Fruit fly (Drosophila melanogaster): Measurements from ENCODE around the gene CG33783.

Gene CG33783

dm6 chr3R:10054278-10054975 is 12.1 kb upstream of the CG33783 start:
- TF ChIP-seq woc (GFP tag; optimal IDR thresholded peaks at IDR 0.05) (no peak), dl (GFP tag; optimal IDR thresholded peaks at IDR 0.05; ENCODE audit: insufficient read depth in 1 of 2, partially characterized antibody in 2 of 2) (no peak), CG9705 (GFP tag; optimal IDR thresholded peaks at IDR 0.05) (no peak), CrebA (GFP tag; optimal IDR thresholded peaks at IDR 0.05; ENCODE audit: borderline replicate concordance) (no peak), Hr83 (GFP tag; optimal IDR thresholded peaks at IDR 0.05; ENCODE audit: poor library complexity, severe bottlenecking) (peak; percentile 6), Vsx2 (GFP tag; optimal IDR thresholded peaks at IDR 0.05; ENCODE audit: partially characterized antibody) (peak; percentile 77), pan (optimal IDR thresholded peaks at IDR 0.05) (no peak), Rel (GFP tag; optimal IDR thresholded peaks at IDR 0.05) (peak; percentile 55), Rel (tag; optimal IDR thresholded peaks at IDR 0.05) (peak; percentile 46), fru (GFP tag; optimal IDR thresholded peaks at IDR 0.05) (peak; percentile 19), dmrt93B (GFP tag; optimal IDR thresholded peaks at IDR 0.05) (no peak), GATAd (GFP tag; optimal IDR thresholded peaks at IDR 0.05) (no peak), tai (GFP tag; optimal IDR thresholded peaks at IDR 0.05) (no peak), Sp1 (GFP tag; optimal IDR thresholded peaks at IDR 0.05) (peak; percentile 60), jim (GFP tag; optimal IDR thresholded peaks at IDR 0.05) (no peak), Dif (GFP tag; optimal IDR thresholded peaks at IDR 0.05; ENCODE audit: partially characterized antibody) (no peak), N (GFP tag; optimal IDR thresholded peaks at IDR 0.05) (no peak), ey (GFP tag; optimal IDR thresholded peaks at IDR 0.05) (no peak), Hnf4 (GFP tag; optimal IDR thresholded peaks at IDR 0.05) (no peak), Hr78 (GFP tag; optimal IDR thresholded peaks at IDR 0.05) (no peak), Myc (optimal IDR thresholded peaks at IDR 0.05) (no peak), lola (GFP tag; optimal IDR thresholded peaks at IDR 0.05) (no peak), dsf (GFP tag; optimal IDR thresholded peaks at IDR 0.05; ENCODE audit: borderline replicate concordance) (no peak), rgr (GFP tag; optimal IDR thresholded peaks at IDR 0.05) (no peak), brk (GFP tag; optimal IDR thresholded peaks at IDR 0.05) (peak; percentile 39), CG32264 (GFP tag; optimal IDR thresholded peaks at IDR 0.05) (no peak), br (GFP tag; optimal IDR thresholded peaks at IDR 0.05) (peak; percentile 6), foxo (GFP tag; optimal IDR thresholded peaks at IDR 0.05) (peak; percentile 2 to 27), HLH106 (tag; optimal IDR thresholded peaks at IDR 0.05) (peak; percentile 28), psq (GFP tag; optimal IDR thresholded peaks at IDR 0.05) (no peak), h (GFP tag; optimal IDR thresholded peaks at IDR 0.05) (peak; percentile 30), Jra (GFP tag; optimal IDR thresholded peaks at IDR 0.05) (no peak), Mio (GFP tag; optimal IDR thresholded peaks at IDR 0.05) (no peak), OdsH (GFP tag; optimal IDR thresholded peaks at IDR 0.05) (no peak), Dfd (GFP tag; optimal IDR thresholded peaks at IDR 0.05) (no peak), usp (GFP tag; optimal IDR thresholded peaks at IDR 0.05) (no peak)

dm6 chr3R:10055004-10055403 is 11.6 kb upstream of the CG33783 start:
- TF ChIP-seq CrebA (GFP tag; optimal IDR thresholded peaks at IDR 0.05; ENCODE audit: borderline replicate concordance) (no peak), CG9705 (GFP tag; optimal IDR thresholded peaks at IDR 0.05) (no peak)

dm6 chr3R:10055951-10056350 is 10.6 kb upstream of the CG33783 start, which contains the start of gene Npc2d:
Gene Npc2d (minus strand): TSS chr3R:10056083.
- TF ChIP-seq N (GFP tag; optimal IDR thresholded peaks at IDR 0.05) (no peak), Jra (GFP tag; optimal IDR thresholded peaks at IDR 0.05) (no peak), Hnf4 (GFP tag; optimal IDR thresholded peaks at IDR 0.05) (no peak), dsf (GFP tag; optimal IDR thresholded peaks at IDR 0.05; ENCODE audit: borderline replicate concordance) (no peak), dmrt93B (GFP tag; optimal IDR thresholded peaks at IDR 0.05) (no peak), sage (GFP tag; optimal IDR thresholded peaks at IDR 0.05) (no peak), Dfd (GFP tag; optimal IDR thresholded peaks at IDR 0.05) (no peak), Mio (GFP tag; optimal IDR thresholded peaks at IDR 0.05) (no peak), tai (GFP tag; optimal IDR thresholded peaks at IDR 0.05) (no peak), Hr83 (GFP tag; optimal IDR thresholded peaks at IDR 0.05; ENCODE audit: poor library complexity, severe bottlenecking) (no peak)

All from whole organism, wandering third instar larva.